Fruit fly (Drosophila melanogaster) whole organism, adult: Measurements from ENCODE around the gene RpS17.
A peak's percentile ranks its signal among the peaks of the same experiment; 100 is the strongest.

Source experiments
- CG11617 ChIP-seq: fragments of 200-800 bp; sonication (Bioruptor generic); optimal IDR thresholded peaks from 2 replicates; lab custom pipeline; 2017; ENCODE audit warnings: mild to moderate bottlenecking, missing biosample characterization, missing genetic modification reagents, missing genetic modification characterization
- CG12768 ChIP-seq: fragments of 200-800 bp; sonication (Bioruptor generic); optimal IDR thresholded peaks from 2 replicates; lab custom pipeline; 2017; ENCODE audit warnings: missing biosample characterization, missing genetic modification characterization, mild to moderate bottlenecking, moderate library complexity, missing genetic modification reagents
- CG14711 ChIP-seq: fragments of 200-800 bp; sonication (Bioruptor generic); optimal IDR thresholded peaks from 2 replicates; lab custom pipeline; 2018; ENCODE audit warnings: missing biosample characterization, mild to moderate bottlenecking, missing genetic modification characterization, moderate library complexity
- CG1620 ChIP-seq: fragments of 200-800 bp; sonication (Bioruptor generic); optimal IDR thresholded peaks from 2 replicates; lab custom pipeline; 2016; ENCODE audit warnings: missing biosample characterization, missing genetic modification characterization
- CG33017 ChIP-seq: fragments of 200-800 bp; sonication (Bioruptor generic); optimal IDR thresholded peaks from 2 replicates; lab custom pipeline; 2018; ENCODE audit warnings: missing biosample characterization, mild to moderate bottlenecking, missing genetic modification characterization, moderate library complexity
- CG5204 ChIP-seq: fragments of 200-800 bp; sonication (Bioruptor generic); optimal IDR thresholded peaks from 2 replicates; lab custom pipeline; 2016; ENCODE audit warnings: missing biosample characterization, missing genetic modification characterization
- CG7045 ChIP-seq: fragments of 200-800 bp; sonication (Bioruptor generic); optimal IDR thresholded peaks from 2 replicates; lab custom pipeline; 2017; ENCODE audit warnings: missing biosample characterization, mild to moderate bottlenecking, missing genetic modification characterization
- CG7101 ChIP-seq: fragments of 200-800 bp; sonication (Bioruptor generic); optimal IDR thresholded peaks from 2 replicates; lab custom pipeline; 2018; ENCODE audit warnings: missing biosample characterization, mild to moderate bottlenecking, missing genetic modification characterization, moderate library complexity
- Clk ChIP-seq: fragments of 200-800 bp; sonication (Bioruptor generic); optimal IDR thresholded peaks from 2 replicates; lab custom pipeline; 2017; ENCODE audit warnings: missing biosample characterization, missing genetic modification characterization
- Crg-1 ChIP-seq: fragments of 200-800 bp; sonication (Bioruptor generic); optimal IDR thresholded peaks from 2 replicates; lab custom pipeline; 2016; ENCODE audit warnings: missing biosample characterization, missing genetic modification characterization
- Hr96 ChIP-seq: fragments of 200-800 bp; sonication (Bioruptor generic); optimal IDR thresholded peaks from 2 replicates; lab custom pipeline; 2016; ENCODE audit warnings: missing biosample characterization, missing genetic modification characterization
- Mnt ChIP-seq: fragments of 200-800 bp; sonication (Bioruptor generic); optimal IDR thresholded peaks from 2 replicates; lab custom pipeline; 2016; ENCODE audit warnings: missing biosample characterization, mild to moderate bottlenecking, missing genetic modification characterization
- bab1 ChIP-seq: fragments of 200-800 bp; sonication (Bioruptor generic); optimal IDR thresholded peaks from 3 replicates; lab custom pipeline; 2019; ENCODE audit warnings: missing biosample characterization, mild to moderate bottlenecking, missing genetic modification characterization, moderate library complexity
- cic ChIP-seq: fragments of 200-800 bp; sonication (Bioruptor generic); optimal IDR thresholded peaks from 2 replicates; lab custom pipeline; 2017; ENCODE audit warnings: missing biosample characterization, mild to moderate bottlenecking, missing genetic modification characterization, moderate library complexity
- cnc ChIP-seq, 2 experiments: fragments of >200 bp; optimal IDR thresholded peaks; 2 replicates each; lab custom pipeline; 2017
- kay ChIP-seq: fragments of 200-800 bp; sonication (Bioruptor generic); peaks from one replicate; lab custom pipeline; 2016; ENCODE audit warnings: missing biosample characterization, missing genetic modification characterization, borderline replicate concordance
- ovo ChIP-seq: fragments of 200-800 bp; sonication (Bioruptor generic); optimal IDR thresholded peaks from 2 replicates; lab custom pipeline; 2016; ENCODE audit warnings: missing biosample characterization, missing genetic modification characterization
- pad ChIP-seq: fragments of 200-800 bp; sonication (Bioruptor generic); optimal IDR thresholded peaks from 3 replicates; lab custom pipeline; 2017; ENCODE audit warnings: missing biosample characterization, missing genetic modification characterization, mild to moderate bottlenecking, moderate library complexity, missing genetic modification reagents
- tj ChIP-seq: fragments of 200-800 bp; sonication (Bioruptor generic); optimal IDR thresholded peaks from 3 replicates; lab custom pipeline; 2017; ENCODE audit warnings: missing biosample characterization, mild to moderate bottlenecking, missing genetic modification characterization, moderate library complexity
- toe ChIP-seq: fragments of 200-800 bp; sonication (Bioruptor generic); optimal IDR thresholded peaks from 2 replicates; lab custom pipeline; 2016; ENCODE audit warnings: missing biosample characterization, missing genetic modification characterization

The RpS17 gene

DNA sequence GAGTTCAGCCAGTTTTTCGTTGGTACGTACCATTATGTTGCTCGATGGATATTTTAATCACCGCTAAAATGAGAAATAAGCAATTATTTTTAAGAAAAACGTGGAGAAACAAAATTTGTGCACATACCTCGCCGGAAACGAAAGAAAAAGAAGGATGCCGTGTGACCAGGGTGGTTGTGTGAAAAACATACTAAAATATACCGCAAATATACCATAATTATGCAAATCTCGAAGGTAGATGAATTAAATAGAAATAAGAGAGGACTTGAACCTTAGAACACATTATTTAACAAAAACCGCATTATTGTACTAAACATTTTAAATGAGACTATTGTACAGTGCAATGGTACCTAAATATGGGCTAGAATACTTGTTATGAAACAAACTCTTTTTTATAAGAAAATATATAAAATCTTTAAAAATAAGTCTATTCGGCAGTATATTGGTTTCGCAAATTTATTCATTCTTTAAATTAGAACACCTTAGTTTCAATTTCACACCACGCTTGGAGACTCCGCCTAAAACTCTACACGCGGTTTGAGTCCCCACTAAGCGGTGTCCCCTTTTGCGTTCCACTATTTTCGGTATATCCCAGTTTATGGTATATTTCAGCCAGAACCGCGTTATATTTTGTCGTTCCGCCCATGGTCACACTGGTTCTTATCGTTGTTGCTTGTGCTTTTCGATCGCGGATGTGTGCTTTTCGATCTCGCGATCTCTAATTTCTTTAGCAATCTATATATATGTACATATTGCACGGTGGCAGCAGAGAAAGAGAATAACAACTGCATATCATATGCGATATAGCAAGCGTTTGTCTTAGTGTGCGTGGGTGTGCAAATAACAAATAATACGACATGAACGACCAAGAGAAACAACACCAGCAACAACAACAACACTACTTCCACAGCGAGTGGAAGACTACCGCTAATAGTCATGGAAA lies at the start of gene RpS17, which contains the start of gene MTF-1:
TSS of gene RpS17 (minus strand) at position 157 of the 943 bp plus-strand sequence.
TSS of gene MTF-1 (plus strand) at position 648 of the 943 bp plus-strand sequence.
- TF ChIP-seq cnc (optimal IDR thresholded peaks at IDR 0.05; lab: Kevin White, UChicago), result no peak
- peak; percentile 33 for TF ChIP-seq Crg-1 (GFP tag; lab: Kevin White, UChicago)
- TF ChIP-seq CG11617 (GFP tag; lab: Kevin White, UChicago), result peak; percentile 73
- peak; percentile 66 for TF ChIP-seq CG7101
- TF ChIP-seq Mnt (GFP tag; lab: Kevin White, UChicago), result peak; percentile 87
- TF ChIP-seq CG5204 (GFP tag; lab: Kevin White, UChicago), result no peak
- peak; percentile 50 for TF ChIP-seq CG14711
- TF ChIP-seq kay (GFP tag; lab: Kevin White, UChicago), result no peak
- TF ChIP-seq tj, result peak; percentile 27
- peak; percentile 61 for TF ChIP-seq CG1620
- peak; percentile 19 for TF ChIP-seq ovo (GFP tag; lab: Kevin White, UChicago)
- peak; percentile 1 for TF ChIP-seq Clk (GFP tag; lab: Kevin White, UChicago)
- TF ChIP-seq toe (GFP tag; lab: Kevin White, UChicago), result no peak
- peak; percentile 70 for TF ChIP-seq bab1 (GFP tag; lab: Kevin White, UChicago)
- TF ChIP-seq CG12768 (GFP tag; lab: Kevin White, UChicago), result peak; percentile 47
- peak; percentile 40 for TF ChIP-seq Hr96 (GFP tag; lab: Kevin White, UChicago)
- TF ChIP-seq pad, result peak; percentile 24
- peak; percentile 48 for TF ChIP-seq cic (GFP tag; lab: Kevin White, UChicago)
- TF ChIP-seq CG7045 (GFP tag; lab: Kevin White, UChicago), result peak; percentile 15
- TF ChIP-seq CG33017 (tag; lab: Kevin White, UChicago), result peak; percentile 51

- no peak for TF ChIP-seq Clk (GFP tag; lab: Kevin White, UChicago)
- peak; percentile 12 for TF ChIP-seq CG12768 (GFP tag; lab: Kevin White, UChicago)
- peak; percentile 47 for TF ChIP-seq ovo (GFP tag; lab: Kevin White, UChicago)
- TF ChIP-seq tj, result peak; percentile 70
- TF ChIP-seq Mnt (GFP tag; lab: Kevin White, UChicago), result peak; percentile 69
- TF ChIP-seq toe (GFP tag; lab: Kevin White, UChicago), result no peak
- TF ChIP-seq pad, result peak; percentile 37
- TF ChIP-seq cic (GFP tag; lab: Kevin White, UChicago), result peak; percentile 34
- peak; percentile 81 to 92 for TF ChIP-seq cnc (optimal IDR thresholded peaks at IDR 0.05; lab: Kevin White, UChicago)
- peak; percentile 8 for TF ChIP-seq CG11617 (GFP tag; lab: Kevin White, UChicago)
- TF ChIP-seq CG5204 (GFP tag; lab: Kevin White, UChicago), result no peak
- peak; percentile 56 for TF ChIP-seq CG1620
- TF ChIP-seq CG7101, result peak; percentile 61
- peak; percentile 63 for TF ChIP-seq CG14711
- TF ChIP-seq CG7045 (GFP tag; lab: Kevin White, UChicago), result peak; percentile 16
- TF ChIP-seq kay (GFP tag; lab: Kevin White, UChicago), result no peak
- TF ChIP-seq CG33017 (tag; lab: Kevin White, UChicago), result peak; percentile 26
- TF ChIP-seq Crg-1 (GFP tag; lab: Kevin White, UChicago), result peak; percentile 45
- TF ChIP-seq Hr96 (GFP tag; lab: Kevin White, UChicago), result no peak
- peak; percentile 84 for TF ChIP-seq bab1 (GFP tag; lab: Kevin White, UChicago)
These were observed 47.2 kb upstream of the RpS17 start, which contains the start of the genes Uch-L5 and Jarid2 for dm6 chr3L:9476829-9477228. TSS of gene Uch-L5 (minus strand) at chr3L:9476965. TSS of gene Jarid2 (plus strand) at chr3L:9477038.

dm6 chr3L:9471151-9471903 lies 41.7 kb upstream of the RpS17 start:
- no peak for TF ChIP-seq CG12768 (GFP tag; lab: Kevin White, UChicago)
- TF ChIP-seq cnc (optimal IDR thresholded peaks at IDR 0.05; lab: Kevin White, UChicago), result no peak
- no peak for TF ChIP-seq CG1620
- no peak for TF ChIP-seq cic (GFP tag; lab: Kevin White, UChicago)
- no peak for TF ChIP-seq kay (GFP tag; lab: Kevin White, UChicago)
- no peak for TF ChIP-seq CG14711
- TF ChIP-seq toe (GFP tag; lab: Kevin White, UChicago), result no peak
- TF ChIP-seq Hr96 (GFP tag; lab: Kevin White, UChicago), result no peak
- TF ChIP-seq CG11617 (GFP tag; lab: Kevin White, UChicago), result no peak
- no peak for TF ChIP-seq CG7045 (GFP tag; lab: Kevin White, UChicago)
- TF ChIP-seq pad, result no peak
- TF ChIP-seq CG33017 (tag; lab: Kevin White, UChicago), result no peak
- TF ChIP-seq ovo (GFP tag; lab: Kevin White, UChicago), result no peak
- no peak for TF ChIP-seq bab1 (GFP tag; lab: Kevin White, UChicago)
- no peak for TF ChIP-seq tj
- TF ChIP-seq CG7101, result no peak
- TF ChIP-seq Crg-1 (GFP tag; lab: Kevin White, UChicago), result no peak
- no peak for TF ChIP-seq Mnt (GFP tag; lab: Kevin White, UChicago)
- no peak for TF ChIP-seq Clk (GFP tag; lab: Kevin White, UChicago)
- no peak for TF ChIP-seq CG5204 (GFP tag; lab: Kevin White, UChicago)

DNA sequence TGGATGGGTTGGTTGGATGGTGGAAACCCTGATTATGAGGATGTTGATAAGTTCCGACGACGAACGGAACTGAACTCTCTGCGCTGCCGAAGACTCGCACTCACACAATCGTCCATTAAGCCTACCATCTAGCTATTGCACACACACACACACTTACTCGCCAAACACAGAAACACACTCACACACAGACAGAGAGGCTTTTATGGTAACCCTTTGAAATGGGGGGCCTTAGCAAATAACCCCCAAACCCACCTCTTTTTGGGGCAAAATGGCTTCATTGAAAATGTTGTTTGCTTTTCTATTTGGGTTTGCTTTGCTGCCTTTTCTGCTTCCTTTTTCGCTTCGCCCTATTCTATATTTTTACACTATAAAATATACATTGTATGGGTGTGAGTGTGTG lies 39.5 kb upstream of the RpS17 start:
- TF ChIP-seq CG7045 (GFP tag; lab: Kevin White, UChicago) (no peak), Clk (GFP tag; lab: Kevin White, UChicago) (peak; percentile 0), CG1620 (no peak), cnc (optimal IDR thresholded peaks at IDR 0.05; lab: Kevin White, UChicago) (no peak), CG12768 (GFP tag; lab: Kevin White, UChicago) (no peak), Hr96 (GFP tag; lab: Kevin White, UChicago) (no peak), tj (no peak), Mnt (GFP tag; lab: Kevin White, UChicago) (no peak), CG11617 (GFP tag; lab: Kevin White, UChicago) (no peak), Crg-1 (GFP tag; lab: Kevin White, UChicago) (no peak), ovo (GFP tag; lab: Kevin White, UChicago) (no peak), CG33017 (tag; lab: Kevin White, UChicago) (no peak), cic (GFP tag; lab: Kevin White, UChicago) (peak; percentile 26), toe (GFP tag; lab: Kevin White, UChicago) (no peak), bab1 (GFP tag; lab: Kevin White, UChicago) (no peak)
